Fruit fly (Drosophila melanogaster) whole organism, embryonic: ENCODE data around the gene CecB.

ENCODE experiments used
- BEAF-32 ChIP-seq: fragments of 200-800 bp; sonication (Bioruptor generic); optimal IDR thresholded peaks from 3 replicates; lab custom pipeline; 2017; ENCODE audit warnings: missing biosample characterization, missing genetic modification characterization, mild to moderate bottlenecking, moderate library complexity, missing genetic modification reagents
- CG10565 ChIP-seq: fragments of 200-800 bp; sonication (Bioruptor generic); optimal IDR thresholded peaks from 3 replicates; lab custom pipeline; 2016; ENCODE audit warnings: missing biosample characterization, mild to moderate bottlenecking, missing genetic modification characterization
- CG11504 ChIP-seq: fragments of 200-800 bp; sonication (Bioruptor generic); optimal IDR thresholded peaks from 3 replicates; lab custom pipeline; 2019; ENCODE audit warnings: missing biosample characterization, mild to moderate bottlenecking, missing genetic modification characterization, moderate library complexity
- CG13296 ChIP-seq: fragments of 200-800 bp; sonication (Bioruptor generic); optimal IDR thresholded peaks from 3 replicates; lab custom pipeline; 2018; ENCODE audit warnings: missing biosample characterization, mild to moderate bottlenecking, missing genetic modification characterization
- CG14710 ChIP-seq: fragments of 200-800 bp; sonication (Bioruptor generic); optimal IDR thresholded peaks from 3 replicates; lab custom pipeline; 2019; ENCODE audit warnings: missing biosample characterization, mild to moderate bottlenecking, missing genetic modification characterization, moderate library complexity
- CG15073 ChIP-seq: fragments of 200-800 bp; sonication (Bioruptor generic); optimal IDR thresholded peaks from 2 replicates; lab custom pipeline; 2016; ENCODE audit warnings: missing biosample characterization, missing genetic modification characterization
- CG16779 ChIP-seq: fragments of 200-800 bp; sonication (Bioruptor generic); IDR thresholded peaks from 2 replicates; pipeline ENCODE4 v1.3.6; 2022; ENCODE audit warnings: missing biosample characterization, missing genetic modification characterization
- CG17359 ChIP-seq: fragments of 200-800 bp; sonication (Bioruptor generic); optimal IDR thresholded peaks from 3 replicates; lab custom pipeline; 2018; ENCODE audit warnings: missing biosample characterization, mild to moderate bottlenecking, missing genetic modification characterization, moderate library complexity
- CG17361 ChIP-seq: fragments of 200-800 bp; sonication (Bioruptor generic); IDR thresholded peaks from 3 replicates; pipeline ENCODE4 v1.3.6; 2022; ENCODE audit warnings: missing biosample characterization, missing genetic modification characterization
- CG17829 ChIP-seq: fragments of 200-800 bp; optimal IDR thresholded peaks from 2 replicates; lab custom pipeline; 2019; ENCODE audit warnings: missing biosample characterization, mild to moderate bottlenecking, missing genetic modification characterization, moderate library complexity
- CG18476 ChIP-seq: fragments of 200-800 bp; sonication (Bioruptor generic); optimal IDR thresholded peaks from 2 replicates; lab custom pipeline; 2016; ENCODE audit warnings: missing biosample characterization, mild to moderate bottlenecking, missing genetic modification characterization
- CG2129 ChIP-seq: fragments of 200-800 bp; sonication (Bioruptor generic); IDR thresholded peaks from 2 replicates; pipeline ENCODE4 v1.3.6; 2022; ENCODE audit warnings: missing biosample characterization, missing genetic modification characterization; ENCODE audit not compliant: partially characterized antibody
- CG30403 ChIP-seq: fragments of 200-800 bp; sonication (Bioruptor generic); optimal IDR thresholded peaks from 3 replicates; lab custom pipeline; 2016; ENCODE audit warnings: missing biosample characterization, missing genetic modification characterization
- CG3163 ChIP-seq: fragments of 200-800 bp; sonication (Bioruptor generic); optimal IDR thresholded peaks from 3 replicates; lab custom pipeline; 2016; ENCODE audit warnings: missing biosample characterization, missing genetic modification characterization
- CG34376 ChIP-seq: fragments of 200-800 bp; sonication (Bioruptor generic); optimal IDR thresholded peaks from 2 replicates; lab custom pipeline; 2018; ENCODE audit warnings: missing biosample characterization, mild to moderate bottlenecking, missing genetic modification characterization
- CG4854 ChIP-seq: fragments of 200-800 bp; sonication (Bioruptor generic); optimal IDR thresholded peaks from 2 replicates; lab custom pipeline; 2016; ENCODE audit warnings: missing biosample characterization, missing genetic modification characterization, inconsistent platforms
- CG6272 ChIP-seq: fragments of 200-800 bp; sonication (Bioruptor generic); IDR thresholded peaks from 2 replicates; pipeline ENCODE4 v1.3.6; 2022; ENCODE audit warnings: missing biosample characterization, missing genetic modification characterization
- CG6689 ChIP-seq: fragments of 200-800 bp; sonication (Bioruptor generic); IDR thresholded peaks from 2 replicates; pipeline ENCODE4 v1.3.6; 2022; ENCODE audit warnings: missing biosample characterization, missing genetic modification characterization
- CG8290 ChIP-seq, 3 experiments: fragments of 200-800 bp; sonication (Bioruptor generic); optimal IDR thresholded peaks; 2 replicates each; lab custom pipeline; 2016 to 2019; ENCODE audit warnings: missing biosample characterization in 3 of 3, missing genetic modification characterization in 3 of 3, mild to moderate bottlenecking in 2 of 3, moderate library complexity in 1 of 3
- CoRest ChIP-seq: fragments of 200-800 bp; sonication (Bioruptor generic); optimal IDR thresholded peaks from 3 replicates; lab custom pipeline; 2018; ENCODE audit warnings: missing biosample characterization, mild to moderate bottlenecking, missing genetic modification characterization, moderate library complexity
- D ChIP-seq, 2 experiments: fragments of 200-800 bp in 1 of 2; fragments of >200 bp in 1 of 2; sonication (Bioruptor generic) in 1 of 2; optimal IDR thresholded peaks; 2 replicates in 1 of 2; 3 replicates in 1 of 2; lab custom pipeline; 2017; ENCODE audit warnings: mild to moderate bottlenecking in 1 of 2, missing biosample characterization in 1 of 2, missing genetic modification characterization in 1 of 2, missing genetic modification reagents in 1 of 2
- Ets97D ChIP-seq: fragments of 200-800 bp; sonication (Bioruptor generic); optimal IDR thresholded peaks from 3 replicates; lab custom pipeline; 2016; ENCODE audit warnings: missing biosample characterization, missing genetic modification characterization
- Hr78 ChIP-seq, 2 experiments: fragments of 200-800 bp in 1 of 2; fragments of >200 bp in 1 of 2; sonication (Bioruptor generic) in 1 of 2; optimal IDR thresholded peaks; 2 replicates each; lab custom pipeline; 2017 to 2019; ENCODE audit warnings: missing biosample characterization in 2 of 2, missing genetic modification characterization in 2 of 2, mild to moderate bottlenecking in 1 of 2, moderate library complexity in 1 of 2
- Kr ChIP-seq: fragments of 200-800 bp; sonication (Bioruptor generic); optimal IDR thresholded peaks from 2 replicates; lab custom pipeline; 2017; ENCODE audit warnings: missing biosample characterization, mild to moderate bottlenecking, missing genetic modification characterization
- MESR4 ChIP-seq: fragments of 200-800 bp; sonication (Bioruptor generic); optimal IDR thresholded peaks from 2 replicates; lab custom pipeline; 2018; ENCODE audit warnings: missing biosample characterization, mild to moderate bottlenecking, missing genetic modification characterization, moderate library complexity
- NK7.1 ChIP-seq: fragments of 200-800 bp; sonication (Bioruptor generic); optimal IDR thresholded peaks from 3 replicates; lab custom pipeline; 2016; ENCODE audit warnings: missing biosample characterization, missing genetic modification characterization
- Ptx1 ChIP-seq: fragments of 200-800 bp; sonication (Bioruptor generic); IDR thresholded peaks from 2 replicates; pipeline ENCODE4 v1.3.6; 2022; ENCODE audit warnings: missing biosample characterization, missing genetic modification characterization
- Six4 ChIP-seq: fragments of 200-800 bp; sonication (Bioruptor generic); optimal IDR thresholded peaks from 2 replicates; lab custom pipeline; 2016; ENCODE audit warnings: missing biosample characterization, missing genetic modification characterization
- Sox100B ChIP-seq: fragments of 200-800 bp; sonication (Bioruptor generic); optimal IDR thresholded peaks from 3 replicates; lab custom pipeline; 2018; ENCODE audit warnings: missing biosample characterization, mild to moderate bottlenecking, missing genetic modification characterization
- Sox102F ChIP-seq: fragments of 200-800 bp; sonication (Bioruptor generic); optimal IDR thresholded peaks from 2 replicates; lab custom pipeline; 2018; ENCODE audit warnings: missing biosample characterization, mild to moderate bottlenecking, missing genetic modification characterization, moderate library complexity
- az2 ChIP-seq: fragments of 200-800 bp; sonication (Bioruptor generic); optimal IDR thresholded peaks from 3 replicates; lab custom pipeline; 2016; ENCODE audit warnings: missing biosample characterization, missing genetic modification characterization
- cato ChIP-seq: fragments of 200-800 bp; sonication (Bioruptor generic); optimal IDR thresholded peaks from 2 replicates; lab custom pipeline; 2016; ENCODE audit warnings: missing biosample characterization, missing genetic modification characterization, borderline replicate concordance
- ci ChIP-seq: fragments of 200-800 bp; sonication (Bioruptor generic); IDR thresholded peaks from 3 replicates; pipeline ENCODE4 v1.3.6; 2022; ENCODE audit warnings: missing biosample characterization, missing genetic modification characterization
- dan ChIP-seq: fragments of 200-800 bp; sonication (Bioruptor generic); IDR thresholded peaks from 2 replicates; pipeline ENCODE4 v1.3.6; 2022; ENCODE audit warnings: missing biosample characterization, missing genetic modification characterization
- dpn ChIP-seq, 2 experiments: fragments of 200-800 bp; sonication (Bioruptor generic); optimal IDR thresholded peaks; 3 replicates each; lab custom pipeline; 2016; ENCODE audit warnings: missing biosample characterization in 2 of 2, missing genetic modification characterization in 2 of 2
- fd102C ChIP-seq: fragments of 200-800 bp; sonication (Bioruptor generic); optimal IDR thresholded peaks from 2 replicates; lab custom pipeline; 2018; ENCODE audit warnings: missing biosample characterization, mild to moderate bottlenecking, missing genetic modification characterization, moderate library complexity
- fd96Cb ChIP-seq: fragments of 200-800 bp; sonication (Bioruptor generic); optimal IDR thresholded peaks from 2 replicates; lab custom pipeline; 2018; ENCODE audit warnings: missing biosample characterization, mild to moderate bottlenecking, missing genetic modification characterization, moderate library complexity
- grau ChIP-seq: fragments of 200-800 bp; optimal IDR thresholded peaks from 3 replicates; lab custom pipeline; 2019; ENCODE audit warnings: missing biosample characterization, mild to moderate bottlenecking, missing genetic modification characterization, moderate library complexity
- ind ChIP-seq: fragments of 200-800 bp; sonication (Bioruptor generic); optimal IDR thresholded peaks from 3 replicates; lab custom pipeline; 2016; ENCODE audit warnings: missing biosample characterization, missing genetic modification characterization
- pb ChIP-seq: fragments of 200-800 bp; sonication (Bioruptor generic); optimal IDR thresholded peaks from 3 replicates; lab custom pipeline; 2016; ENCODE audit warnings: missing biosample characterization, missing genetic modification characterization
- peb ChIP-seq: fragments of 200-800 bp; sonication (Bioruptor generic); IDR thresholded peaks from 2 replicates; pipeline ENCODE4 v1.3.6; 2022; ENCODE audit warnings: missing biosample characterization, missing genetic modification characterization
- phol ChIP-seq: fragments of 200-800 bp; sonication (Bioruptor generic); optimal IDR thresholded peaks from 3 replicates; lab custom pipeline; 2018; ENCODE audit warnings: missing biosample characterization, mild to moderate bottlenecking, missing genetic modification characterization, moderate library complexity
- row ChIP-seq: fragments of 200-800 bp; sonication (Bioruptor generic); IDR thresholded peaks from 3 replicates; pipeline ENCODE4 v1.3.6; 2022; ENCODE audit warnings: missing biosample characterization, missing genetic modification characterization
- sd ChIP-seq: fragments of 200-800 bp; sonication (Bioruptor generic); optimal IDR thresholded peaks from 3 replicates; lab custom pipeline; 2018; ENCODE audit warnings: missing biosample characterization, mild to moderate bottlenecking, missing genetic modification characterization, moderate library complexity
- slp2 ChIP-seq: fragments of 200-800 bp; sonication (Bioruptor generic); optimal IDR thresholded peaks from 2 replicates; lab custom pipeline; 2016; ENCODE audit warnings: missing biosample characterization, missing genetic modification characterization
- tin ChIP-seq: fragments of 200-800 bp; sonication (Bioruptor generic); optimal IDR thresholded peaks from 3 replicates; lab custom pipeline; 2016; ENCODE audit warnings: missing biosample characterization, missing genetic modification characterization
- tll ChIP-seq, 2 experiments: fragments of 200-800 bp in 1 of 2; fragments of >200 bp in 1 of 2; sonication (Bioruptor generic) in 1 of 2; optimal IDR thresholded peaks; 2 replicates each; lab custom pipeline; 2017 to 2019; ENCODE audit warnings: missing biosample characterization in 2 of 2, missing genetic modification characterization in 2 of 2, mild to moderate bottlenecking in 1 of 2, moderate library complexity in 1 of 2
- tna ChIP-seq: fragments of 200-800 bp; sonication (Bioruptor generic); IDR thresholded peaks from 2 replicates; pipeline ENCODE4 v1.3.6; 2022; ENCODE audit warnings: missing biosample characterization, missing genetic modification characterization; ENCODE audit not compliant: partially characterized antibody

Gene CecB

DNA sequence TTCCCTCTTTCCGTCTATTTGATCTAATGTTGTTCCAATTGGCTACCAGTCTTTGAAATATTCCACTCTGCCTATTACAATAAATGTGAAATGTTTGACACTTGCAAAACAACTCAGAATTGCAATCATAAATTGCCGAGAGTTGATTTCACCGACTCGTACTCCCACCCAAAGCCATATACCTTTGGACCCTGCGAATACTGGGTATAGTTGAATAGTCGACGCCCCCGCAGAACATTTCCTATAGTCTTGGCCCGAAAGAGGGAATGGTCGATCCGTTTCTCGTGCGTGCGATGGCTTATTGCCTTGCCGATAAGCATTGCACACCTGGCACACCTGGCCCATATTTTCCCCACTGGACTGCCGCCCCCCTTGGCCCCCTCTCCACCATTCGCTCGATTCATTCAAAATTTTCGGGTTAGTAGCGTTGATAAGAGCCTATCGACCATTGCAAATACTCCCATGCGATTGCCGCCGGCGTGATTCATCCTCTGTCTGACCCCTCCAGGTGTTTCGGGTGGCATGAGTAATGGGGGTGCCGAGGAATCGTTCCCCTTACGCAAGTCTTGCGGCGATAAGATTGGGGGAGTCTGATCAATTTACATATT lies 13.4 kb downstream of the CecB start (continued):
- no peak for TF ChIP-seq CG14710 (tag; lab: Kevin White, UChicago)
- TF ChIP-seq CG13296 (GFP tag; lab: Kevin White, UChicago): peak; percentile 52
- TF ChIP-seq tll (GFP tag; optimal IDR thresholded peaks at IDR 0.05; lab: Kevin White, UChicago): no peak
- TF ChIP-seq CG17361 (GFP tag; lab: Robert Waterston, UW): peak; percentile 49; the same call in 1 of the 3 replicates
- no peak for TF ChIP-seq cato (GFP tag; lab: Kevin White, UChicago)
- TF ChIP-seq phol (tag; lab: Kevin White, UChicago): peak; percentile 11
- no peak for TF ChIP-seq MESR4 (GFP tag; lab: Kevin White, UChicago)
- peak; percentile 21 for TF ChIP-seq sd (tag; lab: Kevin White, UChicago)
- TF ChIP-seq ind (GFP tag; lab: Kevin White, UChicago): peak; percentile 11
- TF ChIP-seq BEAF-32 (GFP tag; lab: Kevin White, UChicago): no peak
- TF ChIP-seq D (optimal IDR thresholded peaks at IDR 0.05; lab: Kevin White, UChicago): no peak
- no peak for TF ChIP-seq D (GFP tag; optimal IDR thresholded peaks at IDR 0.05; lab: Kevin White, UChicago)
- TF ChIP-seq fd96Cb (tag; lab: Kevin White, UChicago): peak; percentile 5
- no peak for TF ChIP-seq az2
- TF ChIP-seq CoRest (tag; lab: Kevin White, UChicago): peak; percentile 22
- TF ChIP-seq dan (GFP tag; lab: Robert Waterston, UW): no peak
- peak; percentile 21; the same call in 1 of the 2 replicates for TF ChIP-seq CG6689 (GFP tag; lab: Robert Waterston, UW)
- TF ChIP-seq CG2129 (GFP tag; lab: Robert Waterston, UW): no peak
- peak; percentile 13 for TF ChIP-seq Sox100B (GFP tag; lab: Kevin White, UChicago)
- TF ChIP-seq Ptx1 (GFP tag; lab: Robert Waterston, UW): peak; percentile 44
- 0 out of 2 replicates have a peak, but pooled peaks have one; percentile 61 for TF ChIP-seq CG16779 (GFP tag; lab: Robert Waterston, UW)
- no peak for TF ChIP-seq CG8290 (GFP tag; optimal IDR thresholded peaks at IDR 0.05; lab: Kevin White, UChicago)
- TF ChIP-seq CG8290 (tag; optimal IDR thresholded peaks at IDR 0.05; lab: Kevin White, UChicago): peak in 1 of 2 experiments; percentile 75
- peak; percentile 18 for TF ChIP-seq CG17359 (tag; lab: Kevin White, UChicago)
- TF ChIP-seq CG10565: no peak
- peak; percentile 36 for TF ChIP-seq CG11504 (tag; lab: Kevin White, UChicago)
- TF ChIP-seq Hr78 (GFP tag; optimal IDR thresholded peaks at IDR 0.05; lab: Kevin White, UChicago): peak in 1 of 2 experiments; percentile 46
- TF ChIP-seq CG30403 (GFP tag; lab: Kevin White, UChicago): peak; percentile 12
- TF ChIP-seq Ets97D (GFP tag; lab: Kevin White, UChicago): no peak
- TF ChIP-seq peb (GFP tag; lab: Robert Waterston, UW): no peak
- peak; percentile 18 for TF ChIP-seq CG3163 (GFP tag; lab: Kevin White, UChicago)
- TF ChIP-seq row (GFP tag; lab: Robert Waterston, UW): peak; percentile 72
- TF ChIP-seq ci (GFP tag; lab: Robert Waterston, UW): 0 out of 3 replicates have a peak, but pooled peaks have one; percentile 30
- no peak for TF ChIP-seq CG4854 (GFP tag; lab: Kevin White, UChicago)
- no peak for TF ChIP-seq Kr (GFP tag; lab: Kevin White, UChicago)
- no peak for TF ChIP-seq Six4 (GFP tag; lab: Kevin White, UChicago)
- no peak for TF ChIP-seq slp2 (GFP tag; lab: Kevin White, UChicago)
- no peak for TF ChIP-seq CG17829 (tag; lab: Kevin White, UChicago)
- TF ChIP-seq tna (GFP tag; lab: Robert Waterston, UW): no peak
- TF ChIP-seq Sox102F (GFP tag; lab: Kevin White, UChicago): peak; percentile 37
- TF ChIP-seq fd102C (GFP tag; lab: Kevin White, UChicago): no peak
- no peak for TF ChIP-seq CG18476 (GFP tag; lab: Kevin White, UChicago)
- no peak for TF ChIP-seq CG15073 (GFP tag; lab: Kevin White, UChicago)
- no peak for TF ChIP-seq CG34376
- TF ChIP-seq dpn (GFP tag; optimal IDR thresholded peaks at IDR 0.05; lab: Kevin White, UChicago): peak; percentile 24 to 44
- TF ChIP-seq tin (GFP tag; lab: Kevin White, UChicago): no peak
- no peak for TF ChIP-seq NK7.1
- peak; percentile 33 for TF ChIP-seq grau (tag; lab: Kevin White, UChicago)
- TF ChIP-seq pb (GFP tag; lab: Kevin White, UChicago): no peak
- no peak for TF ChIP-seq CG6272
